Fruit fly (Drosophila melanogaster): ENCODE data around the gene CG5555.

CG5555 gene

DNA sequence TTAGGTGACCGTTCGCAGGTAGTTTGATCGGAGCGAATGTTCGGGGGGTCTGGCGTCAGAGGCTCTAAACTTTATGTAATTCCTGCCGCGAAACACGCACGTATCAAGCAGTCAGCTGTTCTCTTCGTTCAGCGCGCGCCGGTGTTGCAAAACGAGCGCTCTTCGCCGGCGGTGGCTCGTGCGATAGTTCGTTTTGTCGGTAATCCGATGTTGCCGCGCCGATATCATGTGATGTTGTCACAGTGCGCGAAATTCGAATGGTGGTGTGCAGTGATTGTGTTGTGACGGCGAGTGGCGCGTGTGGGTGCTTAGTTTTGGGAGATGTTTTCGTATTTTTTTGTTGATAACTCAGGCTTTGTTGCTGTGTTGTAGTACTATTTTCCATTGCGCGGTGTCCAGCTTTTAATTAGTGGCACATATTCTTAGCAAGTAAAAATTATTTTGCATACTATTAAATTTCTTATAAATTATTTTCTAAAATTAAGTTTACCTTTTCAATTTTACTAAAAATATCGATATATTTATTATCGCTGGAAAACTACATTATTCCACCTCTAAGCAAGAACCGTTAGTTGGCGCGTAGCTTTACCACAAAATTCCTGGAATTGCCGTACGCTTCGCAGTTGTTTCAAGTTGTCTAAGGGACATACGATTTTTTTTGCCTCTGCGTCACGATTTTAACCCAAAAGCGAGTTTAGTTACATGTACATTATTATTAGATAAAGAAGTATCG, 23.5 kb downstream of the CG5555 start, which contains the start of gene nanos:
Gene nanos, plus strand, starts transcription at position 569 of the 733 bp plus-strand sequence.
- TF ChIP-seq D19B (GFP tag; optimal IDR thresholded peaks at IDR 0.05) (no peak), emc (GFP tag; optimal IDR thresholded peaks at IDR 0.05) (peak; percentile 20), yki (optimal IDR thresholded peaks at IDR 0.05) (no peak), twi (tag; optimal IDR thresholded peaks at IDR 0.05) (no peak), bsh (GFP tag; optimal IDR thresholded peaks at IDR 0.05) (peak in 1 of 2 experiments; percentile 2), scrt (GFP tag; optimal IDR thresholded peaks at IDR 0.05) (no peak), HmgZ (tag; optimal IDR thresholded peaks at IDR 0.05) (peak; percentile 93), CG30403 (GFP tag; optimal IDR thresholded peaks at IDR 0.05) (peak; percentile 57), CG17359 (tag; optimal IDR thresholded peaks at IDR 0.05) (peak; percentile 31), Awh (GFP tag; IDR thresholded peaks at IDR 0.05) (no peak), Dip3 (GFP tag; optimal IDR thresholded peaks at IDR 0.05) (peak; percentile 80), CG3065 (GFP tag; optimal IDR thresholded peaks at IDR 0.05) (no peak), Antp (GFP tag; optimal IDR thresholded peaks at IDR 0.05) (peak; percentile 84), esg (GFP tag; conservative IDR thresholded peaks at IDR 0.05) (no peak), YL-1 (GFP tag; optimal IDR thresholded peaks at IDR 0.05) (peak; percentile 81), CG7271 (tag; optimal IDR thresholded peaks at IDR 0.05) (no peak), fd3F (GFP tag; optimal IDR thresholded peaks at IDR 0.05) (no peak), gcm (GFP tag; optimal IDR thresholded peaks at IDR 0.05) (no peak), Gsc (GFP tag; IDR thresholded peaks at IDR 0.05) (no peak), Max (GFP tag; optimal IDR thresholded peaks at IDR 0.05) (peak; percentile 57), CG1603 (tag; optimal IDR thresholded peaks at IDR 0.05) (peak; percentile 83), CG7839 (tag; optimal IDR thresholded peaks at IDR 0.05) (peak; percentile 46), CG12104 (GFP tag; optimal IDR thresholded peaks at IDR 0.05) (peak; percentile 53), sens (GFP tag) (peak; percentile 71), CG11696 (GFP tag; IDR thresholded peaks at IDR 0.05) (no peak), CG17361 (GFP tag; IDR thresholded peaks at IDR 0.05) (peak; percentile 49; the same call in 1 of the 3 replicates), ci (GFP tag; IDR thresholded peaks at IDR 0.05) (peak; percentile 81), CG8478 (optimal IDR thresholded peaks at IDR 0.05) (peak; percentile 36), Side (GFP tag; optimal IDR thresholded peaks at IDR 0.05) (peak; percentile 60), pb (GFP tag; optimal IDR thresholded peaks at IDR 0.05) (peak; percentile 56), CG3163 (GFP tag; optimal IDR thresholded peaks at IDR 0.05) (peak; percentile 61), h (optimal IDR thresholded peaks at IDR 0.05) (no peak), ind (GFP tag; optimal IDR thresholded peaks at IDR 0.05) (peak; percentile 64), CG34224 (GFP tag; IDR thresholded peaks at IDR 0.05; ENCODE audit: partially characterized antibody) (peak; percentile 99), CG17328 (GFP tag; IDR thresholded peaks at IDR 0.05) (no peak), ERR (GFP tag; optimal IDR thresholded peaks at IDR 0.05) (peak; percentile 75), unc-4 (GFP tag; IDR thresholded peaks at IDR 0.05; ENCODE audit: partially characterized antibody) (peak; percentile 98), jumu (GFP tag; optimal IDR thresholded peaks at IDR 0.05) (peak; percentile 68), CG10274 (GFP tag; optimal IDR thresholded peaks at IDR 0.05) (no peak), Sin3A (optimal IDR thresholded peaks at IDR 0.05) (peak; percentile 76), maf-S (GFP tag; optimal IDR thresholded peaks at IDR 0.05) (peak; percentile 69), CG6272 (GFP tag; IDR thresholded peaks at IDR 0.05) (peak; percentile 71), hkb (optimal IDR thresholded peaks at IDR 0.05) (no peak), hkb (GFP tag; IDR thresholded peaks at IDR 0.05) (peak; percentile 51), chn (GFP tag; optimal IDR thresholded peaks at IDR 0.05) (peak; percentile 35), pzg (GFP tag; optimal IDR thresholded peaks at IDR 0.05) (peak; percentile 99), CG11560 (tag; IDR thresholded peaks at IDR 0.05) (no peak), Vsx1 (GFP tag; optimal IDR thresholded peaks at IDR 0.05) (no peak), CG12659 (GFP tag; optimal IDR thresholded peaks at IDR 0.05) (peak; percentile 84), H2.0 (GFP tag; IDR thresholded peaks at IDR 0.05) (peak; percentile 59; the same call in 1 of the 2 replicates), CrebB (tag; optimal IDR thresholded peaks at IDR 0.05) (peak; percentile 57), CG15696 (tag; optimal IDR thresholded peaks at IDR 0.05) (no peak)
